Fruit fly (Drosophila melanogaster) whole organism, pupa: Measurements from ENCODE around the gene CG43322.

Experiments used
- CG10348 ChIP-seq: fragments of 200-800 bp; sonication (Bioruptor generic); IDR thresholded peaks from 2 replicates; pipeline ENCODE4 v1.3.6; 2022; ENCODE audit warnings: missing biosample characterization, missing genetic modification characterization
- CG12605 ChIP-seq: fragments of 200-800 bp; sonication (Bioruptor generic); IDR thresholded peaks from 2 replicates; pipeline ENCODE4 v1.3.6; 2022; ENCODE audit warnings: missing biosample characterization, missing genetic modification characterization
- CG13204 ChIP-seq: fragments of 200-800 bp; sonication (Bioruptor generic); optimal IDR thresholded peaks from 2 replicates; lab custom pipeline; 2018; ENCODE audit warnings: missing biosample characterization, mild to moderate bottlenecking, missing genetic modification characterization, moderate library complexity
- CG14655 ChIP-seq: fragments of 200-800 bp; sonication (Bioruptor generic); optimal IDR thresholded peaks from 3 replicates; lab custom pipeline; 2017; ENCODE audit warnings: mild to moderate bottlenecking, missing biosample characterization, missing genetic modification reagents, missing genetic modification characterization
- CG15710 ChIP-seq: fragments of 200-800 bp; sonication (Bioruptor generic); optimal IDR thresholded peaks from 2 replicates; lab custom pipeline; 2018; ENCODE audit warnings: missing biosample characterization, mild to moderate bottlenecking, missing genetic modification characterization, moderate library complexity
- CG17806 ChIP-seq: fragments of 200-800 bp; sonication (Bioruptor generic); optimal IDR thresholded peaks from 2 replicates; lab custom pipeline; 2018; ENCODE audit warnings: missing biosample characterization, mild to moderate bottlenecking, missing genetic modification characterization, moderate library complexity
- CG32121 ChIP-seq: fragments of 200-800 bp; sonication (Bioruptor generic); IDR thresholded peaks from 2 replicates; pipeline ENCODE4 v1.3.6; 2022; ENCODE audit warnings: missing biosample characterization, missing genetic modification characterization
- CG34367 ChIP-seq: fragments of 200-800 bp; sonication (Bioruptor generic); optimal IDR thresholded peaks from 2 replicates; lab custom pipeline; 2018; ENCODE audit warnings: missing biosample characterization, mild to moderate bottlenecking, missing genetic modification characterization
- CG4496 ChIP-seq: fragments of 200-800 bp; sonication (Bioruptor generic); IDR thresholded peaks from 3 replicates; pipeline ENCODE4 v1.3.6; 2022; ENCODE audit warnings: missing biosample characterization, missing genetic modification characterization
- CG8159 ChIP-seq: fragments of 200-800 bp; sonication (Bioruptor generic); optimal IDR thresholded peaks from 3 replicates; lab custom pipeline; 2018; ENCODE audit warnings: missing biosample characterization, mild to moderate bottlenecking, missing genetic modification characterization, moderate library complexity
- CG8301 ChIP-seq: fragments of 200-800 bp; sonication (Bioruptor generic); optimal IDR thresholded peaks from 2 replicates; lab custom pipeline; 2018; ENCODE audit warnings: missing biosample characterization, mild to moderate bottlenecking, missing genetic modification characterization
- CG9948 ChIP-seq: fragments of 200-800 bp; sonication (Bioruptor generic); optimal IDR thresholded peaks from 2 replicates; lab custom pipeline; 2018; ENCODE audit warnings: missing biosample characterization, mild to moderate bottlenecking, missing genetic modification characterization, moderate library complexity
- D1 ChIP-seq: fragments of 200-800 bp; sonication (Bioruptor generic); optimal IDR thresholded peaks from 2 replicates; lab custom pipeline; 2018; ENCODE audit warnings: missing biosample characterization, mild to moderate bottlenecking, missing genetic modification characterization, moderate library complexity
- EcR ChIP-seq: fragments of 200-800 bp; sonication (Bioruptor generic); optimal IDR thresholded peaks from 3 replicates; lab custom pipeline; 2019; ENCODE audit warnings: missing biosample characterization, missing genetic modification characterization, mild to moderate bottlenecking, moderate library complexity, missing genetic modification reagents
- Ets98B ChIP-seq: fragments of 200-800 bp; sonication (Bioruptor generic); IDR thresholded peaks from 2 replicates; pipeline ENCODE4 v1.3.6; 2022; ENCODE audit warnings: missing biosample characterization, missing genetic modification characterization
- Pif1A ChIP-seq: fragments of 200-800 bp; sonication (Bioruptor generic); optimal IDR thresholded peaks from 3 replicates; lab custom pipeline; 2016; ENCODE audit warnings: missing biosample characterization, missing genetic modification characterization
- Pif1B ChIP-seq: fragments of 200-800 bp; sonication (Bioruptor generic); optimal IDR thresholded peaks from 3 replicates; lab custom pipeline; 2016; ENCODE audit warnings: missing biosample characterization, missing genetic modification characterization
- Snoo ChIP-seq: fragments of 200-800 bp; sonication (Bioruptor generic); optimal IDR thresholded peaks from 3 replicates; lab custom pipeline; 2017; ENCODE audit warnings: missing biosample characterization, mild to moderate bottlenecking, missing genetic modification characterization, inconsistent platforms
- fd96Ca ChIP-seq: fragments of 200-800 bp; sonication (Bioruptor generic); IDR thresholded peaks from 3 replicates; pipeline ENCODE4 v1.3.6; 2022; ENCODE audit warnings: missing biosample characterization, missing genetic modification characterization
- gl ChIP-seq: fragments of 200-800 bp; sonication (Bioruptor generic); optimal IDR thresholded peaks from 2 replicates; lab custom pipeline; 2018; ENCODE audit warnings: missing biosample characterization, mild to moderate bottlenecking, missing genetic modification characterization
- rn ChIP-seq: fragments of 200-800 bp; sonication (Bioruptor generic); IDR thresholded peaks from 2 replicates; pipeline ENCODE4 v1.3.6; 2022; ENCODE audit warnings: missing biosample characterization, missing genetic modification characterization

CG43322 gene

dm6 chr2L:6970813-6971212 lies 42.4 kb upstream of the CG43322 start:
- TF ChIP-seq CG8301 (no peak), Pif1B (GFP tag; lab: Kevin White, UChicago) (no peak), CG32121 (GFP tag; lab: Robert Waterston, UW) (no peak), CG8159 (tag; lab: Kevin White, UChicago) (no peak), rn (no peak), gl (tag; lab: Kevin White, UChicago) (no peak), CG17806 (tag; lab: Kevin White, UChicago) (no peak), CG12605 (no peak), CG13204 (GFP tag; lab: Kevin White, UChicago) (no peak), CG9948 (tag; lab: Kevin White, UChicago) (no peak), Snoo (tag; lab: Kevin White, UChicago) (no peak)

dm6 chr2L:6971597-6972036 lies 41.6 kb upstream of the CG43322 start, which contains the start of gene snRNP-U1-70K:
snRNP-U1-70K (minus strand) TSS chr2L:6971737.
- no peak for TF ChIP-seq Ets98B (GFP tag; lab: Robert Waterston, UW)
- no peak for TF ChIP-seq gl (tag; lab: Kevin White, UChicago)
- TF ChIP-seq CG14655 (GFP tag; lab: Kevin White, UChicago) = no peak
- TF ChIP-seq fd96Ca (GFP tag; lab: Robert Waterston, UW) = no peak
- no peak for TF ChIP-seq CG4496 (GFP tag; lab: Robert Waterston, UW)
- no peak for TF ChIP-seq CG15710 (tag; lab: Kevin White, UChicago)
- no peak for TF ChIP-seq CG10348 (GFP tag; lab: Robert Waterston, UW)
- no peak for TF ChIP-seq Snoo (tag; lab: Kevin White, UChicago)
- no peak for TF ChIP-seq D1

- TF ChIP-seq CG14655 (GFP tag; lab: Kevin White, UChicago) = peak; percentile 76
- peak; percentile 38 for TF ChIP-seq CG9948 (tag; lab: Kevin White, UChicago)
- peak; percentile 61 for TF ChIP-seq CG15710 (tag; lab: Kevin White, UChicago)
- peak; percentile 65 for TF ChIP-seq CG34367 (tag; lab: Kevin White, UChicago)
- TF ChIP-seq D1 = no peak
- TF ChIP-seq Snoo (tag; lab: Kevin White, UChicago) = peak; percentile 33
- TF ChIP-seq Pif1A = peak; percentile 58
- peak; percentile 49 for TF ChIP-seq Pif1B (GFP tag; lab: Kevin White, UChicago)
- TF ChIP-seq Ets98B (GFP tag; lab: Robert Waterston, UW) = peak; percentile 88
- peak; percentile 77 for TF ChIP-seq CG12605
- TF ChIP-seq CG32121 (GFP tag; lab: Robert Waterston, UW) = peak; percentile 83
- peak; percentile 41 for TF ChIP-seq EcR (GFP tag; lab: Kevin White, UChicago)
- TF ChIP-seq fd96Ca (GFP tag; lab: Robert Waterston, UW) = peak; percentile 87
- 0 out of 2 replicates have a peak, but pooled peaks have one; percentile 35 for TF ChIP-seq CG10348 (GFP tag; lab: Robert Waterston, UW)
- TF ChIP-seq CG8159 (tag; lab: Kevin White, UChicago) = peak; percentile 67
- TF ChIP-seq CG13204 (GFP tag; lab: Kevin White, UChicago) = no peak
- peak; percentile 75 for TF ChIP-seq CG8301
- 0 out of 2 replicates have a peak, but pooled peaks have one; percentile 47 for TF ChIP-seq rn
- peak; percentile 87 for TF ChIP-seq CG4496 (GFP tag; lab: Robert Waterston, UW)
- TF ChIP-seq CG17806 (tag; lab: Kevin White, UChicago) = peak; percentile 56
- TF ChIP-seq gl (tag; lab: Kevin White, UChicago) = peak; percentile 23
These were observed 22.1 kb upstream of the CG43322 start for dm6 chr2L:6991085-6991484.

- TF ChIP-seq Pif1B (GFP tag; lab: Kevin White, UChicago) (no peak), CG12605 (no peak), rn (no peak), CG14655 (GFP tag; lab: Kevin White, UChicago) (no peak), Ets98B (GFP tag; lab: Robert Waterston, UW) (no peak), CG9948 (tag; lab: Kevin White, UChicago) (no peak), EcR (GFP tag; lab: Kevin White, UChicago) (no peak), CG8301 (no peak), CG34367 (tag; lab: Kevin White, UChicago) (no peak), CG10348 (GFP tag; lab: Robert Waterston, UW) (no peak), CG32121 (GFP tag; lab: Robert Waterston, UW) (no peak), Snoo (tag; lab: Kevin White, UChicago) (no peak), CG17806 (tag; lab: Kevin White, UChicago) (no peak), gl (tag; lab: Kevin White, UChicago) (no peak), D1 (no peak), CG4496 (GFP tag; lab: Robert Waterston, UW) (no peak)
These were observed 14.5 kb upstream of the CG43322 start for dm6 chr2L:6998736-6999135.

dm6 chr2L:7004304-7004703 lies 8.9 kb upstream of the CG43322 start:
- TF ChIP-seq CG12605 (no peak), CG9948 (tag; lab: Kevin White, UChicago) (no peak), EcR (GFP tag; lab: Kevin White, UChicago) (peak; percentile 50)
- TF ChIP-seq, all 21 proteins: peak for 1

- no peak for TF ChIP-seq CG12605
- no peak for TF ChIP-seq Snoo (tag; lab: Kevin White, UChicago)
- peak; percentile 20 for TF ChIP-seq EcR (GFP tag; lab: Kevin White, UChicago)
- TF ChIP-seq CG9948 (tag; lab: Kevin White, UChicago) = no peak
- TF ChIP-seq, all 21 proteins: peak for 1
These were observed 7.7 kb upstream of the CG43322 start for dm6 chr2L:7005489-7005888.
